Worm (Caenorhabditis elegans): ENCODE measurements around the gene Y51B9A.7.

Gene Y51B9A.7

DNA sequence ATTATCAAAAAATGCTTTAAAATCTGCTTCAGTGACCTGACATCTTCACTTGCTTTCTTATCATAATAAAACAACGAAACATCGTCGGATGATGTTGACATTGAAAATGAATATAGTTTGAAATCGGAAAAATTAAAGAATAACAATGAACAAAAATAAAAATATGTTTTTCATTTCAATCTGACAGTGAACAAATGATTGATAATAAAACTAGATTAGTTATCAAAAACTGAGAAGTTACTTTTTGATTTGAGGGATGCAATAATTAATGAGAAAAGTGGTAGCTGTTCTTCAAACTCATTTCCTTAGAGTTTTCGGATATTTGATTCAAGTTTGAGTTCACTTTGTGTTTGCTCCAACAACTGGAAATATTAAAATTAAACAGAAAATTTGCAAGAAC lies 43.7 kb downstream of the Y51B9A.7 start, which contains the start of gene chil-15:
chil-15 (minus strand) TSS at position 101 of the 400 bp plus-strand sequence.
- TF ChIP-seq sma-3 (GFP tag; optimal IDR thresholded peaks at IDR 0.05), result no peak
- TF ChIP-seq mbf-1 (tag; optimal IDR thresholded peaks at IDR 0.05), result no peak
- TF ChIP-seq nhr-25 (tag; optimal IDR thresholded peaks at IDR 0.05), result no peak
- no peak for TF ChIP-seq lin-11 (tag; optimal IDR thresholded peaks at IDR 0.05)
- TF ChIP-seq elt-3 (tag; optimal IDR thresholded peaks at IDR 0.05), result no peak
- no peak for TF ChIP-seq dmd-4 (tag; optimal IDR thresholded peaks at IDR 0.05)
- no peak for TF ChIP-seq egl-27 (tag; optimal IDR thresholded peaks at IDR 0.05)
- TF ChIP-seq nhr-10 (tag; optimal IDR thresholded peaks at IDR 0.05), result no peak
- no peak for TF ChIP-seq lsy-2 (tag; optimal IDR thresholded peaks at IDR 0.05)
- TF ChIP-seq alr-1 (tag; optimal IDR thresholded peaks at IDR 0.05), result no peak
- no peak for TF ChIP-seq nhr-23 (tag; optimal IDR thresholded peaks at IDR 0.05)
- TF ChIP-seq lin-39 (tag; optimal IDR thresholded peaks at IDR 0.05), result no peak
- TF ChIP-seq zag-1 (tag; optimal IDR thresholded peaks at IDR 0.05), result no peak

ce11 chrII:9445368-9445767 lies 45.5 kb downstream of the Y51B9A.7 start, which contains the start of gene R09D1.13:
Gene R09D1.13, minus strand, starts transcription at chrII:9445468.
- TF ChIP-seq lsy-2 (tag; optimal IDR thresholded peaks at IDR 0.05) (no peak), nhr-10 (tag; optimal IDR thresholded peaks at IDR 0.05) (no peak), ama-1 (optimal IDR thresholded peaks at IDR 0.05) (no peak), fos-1 (tag; optimal IDR thresholded peaks at IDR 0.05) (no peak), mbf-1 (tag; optimal IDR thresholded peaks at IDR 0.05) (no peak), unc-39 (tag; optimal IDR thresholded peaks at IDR 0.05) (no peak), ceh-82 (tag; optimal IDR thresholded peaks at IDR 0.05) (no peak), peb-1 (tag; optimal IDR thresholded peaks at IDR 0.05) (no peak), sma-3 (GFP tag; optimal IDR thresholded peaks at IDR 0.05) (no peak), egl-27 (tag; optimal IDR thresholded peaks at IDR 0.05) (no peak), nhr-6 (tag; optimal IDR thresholded peaks at IDR 0.05) (no peak), lin-11 (tag; optimal IDR thresholded peaks at IDR 0.05) (no peak)

- TF ChIP-seq nhr-12 (tag; optimal IDR thresholded peaks at IDR 0.05), result no peak
- TF ChIP-seq egl-27 (tag; optimal IDR thresholded peaks at IDR 0.05), result no peak
- TF ChIP-seq zag-1 (tag; optimal IDR thresholded peaks at IDR 0.05), result no peak
- TF ChIP-seq unc-39 (tag; optimal IDR thresholded peaks at IDR 0.05), result no peak
- TF ChIP-seq ceh-16 (tag; optimal IDR thresholded peaks at IDR 0.05), result no peak
- no peak for TF ChIP-seq mab-5 (tag; optimal IDR thresholded peaks at IDR 0.05)
- no peak for TF ChIP-seq mbf-1 (tag; optimal IDR thresholded peaks at IDR 0.05)
- no peak for TF ChIP-seq unc-55 (GFP tag; optimal IDR thresholded peaks at IDR 0.05)
- TF ChIP-seq nhr-25 (tag; optimal IDR thresholded peaks at IDR 0.05), result no peak
- no peak for TF ChIP-seq lin-13 (GFP tag; optimal IDR thresholded peaks at IDR 0.05)
- no peak for TF ChIP-seq sma-9 (GFP tag; optimal IDR thresholded peaks at IDR 0.05)
- no peak for TF ChIP-seq sma-9 (tag; optimal IDR thresholded peaks at IDR 0.05)
- no peak for TF ChIP-seq nhr-129 (tag; optimal IDR thresholded peaks at IDR 0.05)
- no peak for TF ChIP-seq R02D3.7 (tag; optimal IDR thresholded peaks at IDR 0.05)
- TF ChIP-seq nhr-77 (tag; optimal IDR thresholded peaks at IDR 0.05), result no peak
- TF ChIP-seq dmd-4 (tag; optimal IDR thresholded peaks at IDR 0.05), result no peak
- no peak for TF ChIP-seq nhr-237 (tag; optimal IDR thresholded peaks at IDR 0.05)
- no peak for TF ChIP-seq elt-3 (tag; optimal IDR thresholded peaks at IDR 0.05)
- no peak for TF ChIP-seq Y55F3AM.14 (GFP tag; optimal IDR thresholded peaks at IDR 0.05)
These were observed 48.1 kb downstream of the Y51B9A.7 start, which contains the start of gene chil-18 for ce11 chrII:9447965-9448364. Gene chil-18, plus strand, starts transcription at chrII:9448265.
